Fruit fly (Drosophila melanogaster): ENCODE measurements around the gene CG11570.

Gene CG11570

DNA sequence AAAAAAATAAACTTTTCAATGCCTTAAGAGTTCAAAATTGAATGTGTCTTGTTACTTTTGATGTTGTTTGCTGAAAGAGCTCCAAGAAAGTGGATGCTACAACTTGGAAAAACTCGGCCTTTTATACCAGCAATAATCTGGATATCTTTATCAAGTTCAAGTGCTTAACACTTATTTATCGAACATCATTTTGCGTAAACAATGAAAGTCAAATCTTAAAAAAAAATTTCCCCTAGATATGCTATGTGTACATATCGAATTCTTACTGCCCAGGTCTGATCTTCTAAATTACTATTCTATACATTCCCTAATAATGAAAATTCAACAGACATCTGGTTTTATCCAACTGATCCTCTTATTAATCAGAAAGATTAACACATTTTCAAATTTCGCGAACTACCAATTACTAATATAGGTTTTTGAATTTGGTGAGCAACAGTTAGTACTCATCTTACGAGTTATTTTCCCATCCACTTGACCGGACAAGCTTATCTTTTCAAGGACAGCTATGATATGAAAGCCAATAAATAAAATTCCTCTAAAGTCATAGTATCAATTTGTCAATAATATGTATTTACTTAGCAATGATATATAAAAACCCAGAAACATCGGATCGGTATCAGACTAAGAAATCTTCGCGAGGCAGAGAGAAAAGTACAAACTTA is at the start of gene CG11570, which contains the start of gene CG43294:
TSS of gene CG11570 (minus strand) at position 101 of the 665 bp plus-strand sequence.
TSS of gene CG43294 (plus strand) at position 615 of the 665 bp plus-strand sequence.
- TF ChIP-seq usp (GFP tag; optimal IDR thresholded peaks at IDR 0.05) (no peak), Dll (optimal IDR thresholded peaks at IDR 0.05) (no peak), CG8478 (optimal IDR thresholded peaks at IDR 0.05) (no peak), pan (optimal IDR thresholded peaks at IDR 0.05) (no peak)

DNA sequence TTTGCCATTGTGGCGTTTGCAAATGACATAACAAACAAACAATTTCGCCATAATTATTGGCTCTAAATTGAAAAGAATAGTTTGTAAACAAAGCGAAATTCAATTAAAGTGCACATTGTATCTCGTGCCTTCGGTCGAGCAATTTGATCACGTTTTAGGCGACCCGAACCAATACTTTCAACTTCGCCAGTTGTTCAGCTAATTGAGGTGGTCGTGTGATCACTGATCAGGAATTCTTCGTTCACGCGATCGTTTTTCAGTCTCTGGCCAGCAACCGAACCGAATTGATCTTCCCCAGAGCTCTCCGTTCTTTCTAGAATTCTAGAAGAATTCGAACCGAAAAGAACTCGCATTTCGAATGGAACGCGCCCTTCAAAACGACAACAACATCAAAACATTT is 46.6 kb upstream of the CG11570 start:
- TF ChIP-seq usp (GFP tag; optimal IDR thresholded peaks at IDR 0.05) (no peak), psq (optimal IDR thresholded peaks at IDR 0.05) (no peak), Dll (optimal IDR thresholded peaks at IDR 0.05) (no peak), EcR (GFP tag; optimal IDR thresholded peaks at IDR 0.05) (no peak), CG8478 (optimal IDR thresholded peaks at IDR 0.05) (no peak), pan (optimal IDR thresholded peaks at IDR 0.05) (no peak)

DNA sequence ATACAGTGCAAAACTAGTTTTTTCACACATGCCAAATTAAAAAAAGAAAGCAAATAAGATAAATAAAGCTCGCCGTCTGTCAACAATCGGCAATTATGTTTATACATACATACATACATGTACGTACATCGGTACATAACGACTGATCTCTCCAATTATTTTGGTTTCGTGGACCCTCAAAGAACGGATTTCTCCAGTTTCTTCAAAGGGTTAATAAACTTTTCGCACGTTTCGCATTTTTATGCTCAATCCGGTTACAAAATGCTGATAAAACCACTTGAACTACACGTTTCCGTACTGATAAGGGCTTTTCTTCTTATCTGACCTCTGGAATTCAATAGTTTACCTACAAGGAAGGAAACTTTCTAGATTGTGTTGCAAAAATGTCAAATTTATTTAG is 45.9 kb upstream of the CG11570 start:
- no peak for TF ChIP-seq usp (GFP tag; optimal IDR thresholded peaks at IDR 0.05)
- no peak for TF ChIP-seq psq (optimal IDR thresholded peaks at IDR 0.05)
- no peak for TF ChIP-seq pan (optimal IDR thresholded peaks at IDR 0.05)
- no peak for TF ChIP-seq CG8478 (optimal IDR thresholded peaks at IDR 0.05)
- no peak for TF ChIP-seq EcR (GFP tag; optimal IDR thresholded peaks at IDR 0.05)
- TF ChIP-seq Dll (optimal IDR thresholded peaks at IDR 0.05): no peak

DNA sequence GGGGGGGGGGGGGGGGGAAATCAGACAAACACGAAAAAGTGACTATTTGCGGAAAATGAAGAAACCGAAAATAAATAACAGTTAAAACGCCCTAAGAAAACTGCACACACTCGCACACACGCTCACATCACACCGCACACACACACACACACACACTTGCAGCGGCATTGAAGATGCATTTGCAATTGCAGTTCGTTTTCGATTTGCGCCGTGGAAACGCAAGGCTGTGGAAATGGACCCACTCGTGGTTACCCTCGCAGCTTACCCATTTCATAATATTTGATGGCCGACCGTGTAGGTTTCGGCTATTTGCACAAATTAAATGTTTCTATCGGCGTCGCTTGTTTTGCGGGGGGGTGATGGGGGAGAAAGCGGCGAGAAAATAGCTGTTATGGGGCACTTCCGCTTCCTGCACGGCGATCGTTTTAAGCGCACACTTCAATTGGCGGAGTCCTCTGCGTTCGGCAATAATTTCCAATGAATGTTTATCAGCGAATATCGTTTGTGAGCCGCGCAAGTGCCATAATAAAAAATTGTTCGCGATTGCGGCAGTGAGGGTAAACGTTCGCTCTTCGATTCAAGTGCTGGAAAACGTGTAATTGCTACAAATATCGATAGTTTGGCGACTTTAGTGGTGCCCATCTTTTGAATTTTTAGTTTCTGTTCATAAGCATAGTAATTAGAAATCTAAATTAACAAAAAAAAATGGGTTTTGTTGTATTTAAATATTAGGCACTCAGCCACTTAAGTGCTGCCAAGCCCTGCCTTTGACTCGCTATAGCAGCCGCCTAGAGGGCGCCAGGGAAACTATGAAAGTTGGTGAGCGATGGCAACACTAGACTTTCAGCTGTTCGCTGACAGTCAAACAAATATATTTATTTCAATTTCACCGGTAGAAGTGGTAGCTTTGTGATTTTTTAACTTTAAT is 45.0 kb upstream of the CG11570 start, which contains the start of the genes Pop2 and CG6928:
TSS of gene Pop2 (minus strand) at position 595 of the 928 bp plus-strand sequence.
TSS of gene CG6928 (plus strand) at position 835 of the 928 bp plus-strand sequence.
- TF ChIP-seq CG8478 (optimal IDR thresholded peaks at IDR 0.05): no peak
- TF ChIP-seq psq (optimal IDR thresholded peaks at IDR 0.05): no peak
- TF ChIP-seq usp (GFP tag; optimal IDR thresholded peaks at IDR 0.05): no peak
- TF ChIP-seq EcR (GFP tag; optimal IDR thresholded peaks at IDR 0.05): no peak
- TF ChIP-seq pan (optimal IDR thresholded peaks at IDR 0.05): no peak
- TF ChIP-seq Dll (optimal IDR thresholded peaks at IDR 0.05): no peak

DNA sequence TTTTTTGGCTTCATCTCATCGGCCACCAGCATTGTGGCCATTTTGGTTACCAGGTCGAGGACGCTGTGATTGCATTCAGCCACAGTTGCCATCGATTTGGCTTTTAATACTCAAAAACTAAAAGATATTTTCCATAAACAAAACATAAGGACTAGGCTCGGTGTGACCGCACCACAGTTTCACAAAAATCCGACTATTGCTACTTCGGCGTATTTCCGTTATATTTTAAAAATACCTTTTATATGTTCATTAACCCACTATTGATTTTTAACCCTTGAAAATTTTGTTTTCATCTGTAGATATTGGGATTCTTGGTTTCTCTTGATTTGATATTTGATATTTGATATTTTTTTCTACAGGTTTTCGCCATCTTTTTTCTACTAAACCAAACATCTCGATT is 40.4 kb upstream of the CG11570 start, which contains the start of gene Grip163:
TSS of gene Grip163 (minus strand) at position 180 of the 400 bp plus-strand sequence.
- TF ChIP-seq usp (GFP tag; optimal IDR thresholded peaks at IDR 0.05) (no peak), Dll (optimal IDR thresholded peaks at IDR 0.05) (no peak), psq (optimal IDR thresholded peaks at IDR 0.05) (no peak), CG8478 (optimal IDR thresholded peaks at IDR 0.05) (no peak), pan (optimal IDR thresholded peaks at IDR 0.05) (no peak), EcR (GFP tag; optimal IDR thresholded peaks at IDR 0.05) (no peak)

DNA sequence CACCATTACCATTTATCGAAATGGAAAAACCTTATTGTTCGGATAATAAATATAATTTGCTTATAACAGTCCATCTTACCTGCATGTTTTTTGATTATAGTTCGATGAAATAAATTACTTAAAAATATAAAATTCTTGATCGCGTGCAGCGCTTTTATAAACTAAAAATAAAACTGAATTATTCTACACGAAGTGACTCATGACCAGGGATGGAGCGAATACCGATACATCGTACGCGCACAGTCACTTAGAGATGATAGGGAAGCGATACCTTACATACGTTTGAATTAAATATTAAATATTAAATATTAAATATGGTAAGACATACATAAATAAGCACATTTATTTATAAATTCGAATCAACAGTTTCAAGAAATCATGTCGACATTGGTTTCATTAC is 35.4 kb upstream of the CG11570 start, which contains the start of gene viaf:
TSS of gene viaf (minus strand) at position 220 of the 400 bp plus-strand sequence.
- TF ChIP-seq psq (optimal IDR thresholded peaks at IDR 0.05) (no peak), CG8478 (optimal IDR thresholded peaks at IDR 0.05) (no peak), EcR (GFP tag; optimal IDR thresholded peaks at IDR 0.05) (no peak), pan (optimal IDR thresholded peaks at IDR 0.05) (no peak), Dll (optimal IDR thresholded peaks at IDR 0.05) (no peak), usp (GFP tag; optimal IDR thresholded peaks at IDR 0.05) (no peak)

DNA sequence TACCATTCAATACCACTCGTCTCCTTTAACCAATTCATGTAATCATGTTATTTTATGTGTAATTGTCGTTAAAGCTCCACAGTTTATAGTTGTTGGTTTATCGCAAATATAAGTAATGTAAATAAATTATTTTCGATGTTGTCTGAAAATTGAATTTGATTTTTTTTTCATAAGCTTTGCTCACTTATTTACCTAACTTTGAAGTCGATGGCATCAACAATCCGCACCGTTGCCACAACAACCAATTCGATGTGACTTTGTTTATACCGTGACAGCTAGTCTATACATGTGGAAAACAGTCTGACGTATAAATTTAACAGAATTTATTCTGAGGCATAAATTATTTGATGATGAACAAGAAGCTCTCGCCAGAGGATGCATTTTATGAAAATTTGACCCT is 32.9 kb upstream of the CG11570 start, which contains the start of gene CG6931:
TSS of gene CG6931 (plus strand) at position 301 of the 400 bp plus-strand sequence.
- TF ChIP-seq CG8478 (optimal IDR thresholded peaks at IDR 0.05): no peak
- no peak for TF ChIP-seq usp (GFP tag; optimal IDR thresholded peaks at IDR 0.05)

DNA sequence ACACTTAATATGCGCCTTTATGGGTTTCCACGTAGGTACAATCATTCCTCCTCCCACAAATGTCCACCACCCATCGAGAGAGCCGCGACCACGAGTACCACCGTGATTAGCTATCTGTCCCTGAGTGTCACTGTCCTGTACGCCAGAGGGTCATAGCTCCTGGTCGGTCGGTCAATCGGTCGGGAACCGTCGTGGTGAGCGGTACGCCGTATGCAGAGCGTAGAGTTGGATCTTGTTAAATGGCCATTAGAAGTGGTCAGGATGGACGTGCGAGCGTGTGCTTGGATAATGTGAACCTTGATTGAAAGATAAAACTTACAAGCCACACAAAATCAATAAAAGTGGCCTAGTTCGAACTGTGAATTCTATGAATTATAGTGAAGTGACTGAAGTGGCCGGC is 27.0 kb upstream of the CG11570 start, which contains the start of gene CG6938:
TSS of gene CG6938 (plus strand) at position 301 of the 400 bp plus-strand sequence.
- TF ChIP-seq psq (optimal IDR thresholded peaks at IDR 0.05) (no peak), pan (optimal IDR thresholded peaks at IDR 0.05) (no peak), CG8478 (optimal IDR thresholded peaks at IDR 0.05) (no peak), Dll (optimal IDR thresholded peaks at IDR 0.05) (no peak), EcR (GFP tag; optimal IDR thresholded peaks at IDR 0.05) (no peak), usp (GFP tag; optimal IDR thresholded peaks at IDR 0.05) (no peak)

DNA sequence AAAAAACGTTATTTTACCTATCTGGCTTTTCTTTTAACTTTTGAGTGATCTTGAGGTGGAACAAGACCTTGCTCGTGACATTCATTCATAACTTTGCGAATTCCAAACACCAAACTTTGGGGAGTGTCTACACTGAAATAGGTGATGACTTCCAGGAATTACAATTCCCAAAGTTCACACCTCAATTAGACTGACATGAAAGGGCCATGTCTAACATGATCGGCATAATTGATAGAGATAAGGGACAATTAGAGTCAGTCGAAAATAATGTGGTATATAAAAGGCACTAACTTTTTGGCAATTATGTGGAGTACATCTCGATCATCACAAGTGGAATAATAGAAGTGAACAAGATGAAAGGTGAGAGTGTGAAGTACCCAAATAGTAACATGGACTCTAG is 18.2 kb upstream of the CG11570 start, which contains the start of gene CG43896:
TSS of gene CG43896 (plus strand) at position 301 of the 400 bp plus-strand sequence.
- TF ChIP-seq CG8478 (optimal IDR thresholded peaks at IDR 0.05) (no peak), usp (GFP tag; optimal IDR thresholded peaks at IDR 0.05) (no peak), pan (optimal IDR thresholded peaks at IDR 0.05) (no peak), EcR (GFP tag; optimal IDR thresholded peaks at IDR 0.05) (no peak), Dll (optimal IDR thresholded peaks at IDR 0.05) (no peak), psq (optimal IDR thresholded peaks at IDR 0.05) (no peak)

DNA sequence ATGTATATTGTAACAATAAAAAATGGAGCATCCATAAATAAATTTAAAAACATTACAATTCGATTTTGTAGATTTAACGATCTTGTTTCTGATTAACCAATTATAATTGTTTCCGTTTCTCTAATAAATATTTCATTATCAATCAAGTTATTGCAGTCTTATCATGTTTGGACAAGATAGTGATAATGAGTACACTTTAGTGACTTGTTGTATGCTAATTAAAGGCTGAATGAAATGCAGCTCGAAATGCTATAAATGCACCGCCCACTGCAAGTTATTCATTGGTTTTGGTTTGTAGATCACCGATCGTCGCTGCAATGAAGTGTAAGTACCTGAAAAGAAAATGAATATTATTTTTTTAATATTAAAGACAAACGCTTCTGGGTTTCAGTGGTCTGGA is 17.0 kb upstream of the CG11570 start, which contains the start of gene CG14125:
TSS of gene CG14125 (plus strand) at position 301 of the 400 bp plus-strand sequence.
- TF ChIP-seq EcR (GFP tag; optimal IDR thresholded peaks at IDR 0.05): no peak
- TF ChIP-seq psq (optimal IDR thresholded peaks at IDR 0.05): no peak
- TF ChIP-seq usp (GFP tag; optimal IDR thresholded peaks at IDR 0.05): no peak
- no peak for TF ChIP-seq Dll (optimal IDR thresholded peaks at IDR 0.05)
- TF ChIP-seq CG8478 (optimal IDR thresholded peaks at IDR 0.05): no peak
- TF ChIP-seq pan (optimal IDR thresholded peaks at IDR 0.05): no peak

DNA sequence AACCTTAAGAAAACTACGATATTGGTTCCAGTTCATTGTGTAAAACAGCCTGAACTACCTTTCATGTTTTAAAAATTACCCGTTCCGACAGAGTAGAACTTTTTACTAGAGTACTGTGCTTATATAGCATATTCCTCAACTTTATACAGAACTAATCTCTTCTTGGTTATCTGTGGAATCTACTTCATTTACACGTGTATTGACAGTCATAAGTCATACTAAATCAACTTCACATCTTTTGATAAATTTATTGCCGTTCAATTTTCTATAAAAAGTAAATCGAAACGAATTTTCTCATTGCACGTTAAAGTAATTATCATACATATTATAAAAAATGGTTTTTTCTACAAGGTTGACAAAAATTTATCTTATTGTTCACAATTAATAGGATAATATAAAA is 16.1 kb upstream of the CG11570 start, which contains the start of gene CG42397:
TSS of gene CG42397 (minus strand) at position 101 of the 400 bp plus-strand sequence.
- TF ChIP-seq Dll (optimal IDR thresholded peaks at IDR 0.05) (no peak), psq (optimal IDR thresholded peaks at IDR 0.05) (no peak), pan (optimal IDR thresholded peaks at IDR 0.05) (no peak)
